Worm (Caenorhabditis elegans) whole organism, early embryonic: ENCODE measurements around the gene C55A1.1.

Experiments
- B0310.2 ChIP-seq: sonication (generic microtip); optimal IDR thresholded peaks from 2 replicates; lab custom pipeline; 2016; ENCODE audit warnings: mild to moderate bottlenecking, missing genetic modification characterization, missing compliant biosample characterization
- F13C5.2 ChIP-seq: sonication (generic microtip); optimal IDR thresholded peaks from 2 replicates; lab custom pipeline; 2017; ENCODE audit warnings: mild to moderate bottlenecking, missing genetic modification characterization, inconsistent platforms, missing compliant biosample characterization
- aly-1 ChIP-seq: sonication (generic microtip); optimal IDR thresholded peaks from 2 replicates; lab custom pipeline; 2016; ENCODE audit warnings: missing genetic modification characterization, missing compliant biosample characterization
- ama-1 ChIP-seq: fragments of 150-350 bp; optimal IDR thresholded peaks from 2 replicates; lab custom pipeline; 2014
- ceh-13 ChIP-seq: fragments of 200-800 bp; sonication (Bioruptor generic); optimal IDR thresholded peaks from 2 replicates; lab custom pipeline; 2018; ENCODE audit warnings: mild to moderate bottlenecking, missing genetic modification characterization, missing compliant biosample characterization
- ets-7 ChIP-seq: sonication (generic microtip); optimal IDR thresholded peaks from 2 replicates; lab custom pipeline; 2016; ENCODE audit warnings: missing genotype, missing genetic modification characterization, missing compliant biosample characterization
- flt-1 ChIP-seq: fragments of 200-800 bp; sonication (Bioruptor generic); IDR thresholded peaks from 2 replicates; pipeline ENCODE4 v1.3.6; 2022; ENCODE audit warnings: missing genetic modification characterization, missing compliant biosample characterization
- hmbx-1 ChIP-seq: sonication (generic microtip); optimal IDR thresholded peaks from 2 replicates; lab custom pipeline; 2016; ENCODE audit warnings: mild to moderate bottlenecking, missing genetic modification characterization, missing compliant biosample characterization
- hmg-4 ChIP-seq: fragments of 200-800 bp; sonication (Bioruptor generic); optimal IDR thresholded peaks from 2 replicates; lab custom pipeline; 2018; ENCODE audit warnings: mild to moderate bottlenecking, missing genetic modification characterization, missing compliant biosample characterization
- hnd-1 ChIP-seq: sonication (generic microtip); optimal IDR thresholded peaks from 2 replicates; lab custom pipeline; 2016; ENCODE audit warnings: missing genetic modification characterization, missing compliant biosample characterization
- sea-1 ChIP-seq: fragments of 200-800 bp; sonication (Bioruptor generic); conservative IDR thresholded peaks from 2 replicates; pipeline ENCODE4 v1.3.6; 2022; ENCODE audit warnings: missing genetic modification characterization, missing compliant biosample characterization

DNA sequence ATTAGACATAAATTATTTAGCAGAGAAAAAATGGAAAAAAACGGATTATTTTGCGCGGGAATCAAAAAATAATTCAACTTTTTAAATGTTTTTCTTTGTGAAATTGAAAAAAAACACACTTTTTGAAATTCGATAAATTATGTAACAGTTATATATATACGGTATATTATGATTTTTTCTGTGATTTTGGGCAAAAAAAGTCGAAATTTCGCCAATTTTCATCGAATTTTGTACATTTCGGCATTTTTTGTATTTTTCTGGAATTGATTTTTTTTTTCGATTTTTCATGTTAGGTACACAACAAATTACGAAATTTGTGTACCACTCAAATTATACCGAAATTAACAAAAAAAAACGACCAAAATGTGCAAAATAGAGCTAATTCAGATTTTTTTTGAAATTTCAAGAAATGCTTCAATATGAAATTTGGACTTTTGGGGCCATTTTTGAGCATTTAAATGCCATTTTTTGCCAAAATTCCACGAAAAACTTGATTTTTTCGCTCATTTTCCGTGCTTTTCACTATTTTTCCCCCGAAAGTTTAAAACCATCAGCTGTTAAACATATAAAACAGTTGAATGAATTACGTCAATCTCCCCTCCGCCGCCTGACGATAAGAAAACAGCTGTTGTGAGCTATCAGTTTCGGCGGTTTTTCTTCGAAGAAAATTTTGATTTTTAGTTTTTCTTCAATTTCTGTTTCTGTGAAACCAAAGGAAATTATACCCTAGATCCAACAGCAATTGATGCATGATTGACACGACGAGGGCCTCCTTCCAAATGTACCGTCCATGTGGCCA lies 36.8 kb downstream of the C55A1.1 start:
- no peak for TF ChIP-seq ama-1 (lab: Kevin White, UChicago)
- no peak for TF ChIP-seq F13C5.2
- TF ChIP-seq hmbx-1 (tag; lab: Kevin White, UChicago), result no peak
- no peak for TF ChIP-seq ceh-13
- no peak for TF ChIP-seq sea-1 (GFP tag; lab: Robert Waterston, UW)
- no peak for TF ChIP-seq hmg-4 (GFP tag; lab: Kevin White, UChicago)
- TF ChIP-seq B0310.2, result no peak
- no peak for TF ChIP-seq flt-1 (GFP tag; lab: Robert Waterston, UW)
- TF ChIP-seq ets-7, result no peak
- no peak for TF ChIP-seq aly-1 (tag; lab: Kevin White, UChicago)
- no peak for TF ChIP-seq hnd-1 (tag; lab: Kevin White, UChicago)
